Fruit fly (Drosophila melanogaster): ENCODE measurements around the gene CG14262.

CG14262 gene

DNA sequence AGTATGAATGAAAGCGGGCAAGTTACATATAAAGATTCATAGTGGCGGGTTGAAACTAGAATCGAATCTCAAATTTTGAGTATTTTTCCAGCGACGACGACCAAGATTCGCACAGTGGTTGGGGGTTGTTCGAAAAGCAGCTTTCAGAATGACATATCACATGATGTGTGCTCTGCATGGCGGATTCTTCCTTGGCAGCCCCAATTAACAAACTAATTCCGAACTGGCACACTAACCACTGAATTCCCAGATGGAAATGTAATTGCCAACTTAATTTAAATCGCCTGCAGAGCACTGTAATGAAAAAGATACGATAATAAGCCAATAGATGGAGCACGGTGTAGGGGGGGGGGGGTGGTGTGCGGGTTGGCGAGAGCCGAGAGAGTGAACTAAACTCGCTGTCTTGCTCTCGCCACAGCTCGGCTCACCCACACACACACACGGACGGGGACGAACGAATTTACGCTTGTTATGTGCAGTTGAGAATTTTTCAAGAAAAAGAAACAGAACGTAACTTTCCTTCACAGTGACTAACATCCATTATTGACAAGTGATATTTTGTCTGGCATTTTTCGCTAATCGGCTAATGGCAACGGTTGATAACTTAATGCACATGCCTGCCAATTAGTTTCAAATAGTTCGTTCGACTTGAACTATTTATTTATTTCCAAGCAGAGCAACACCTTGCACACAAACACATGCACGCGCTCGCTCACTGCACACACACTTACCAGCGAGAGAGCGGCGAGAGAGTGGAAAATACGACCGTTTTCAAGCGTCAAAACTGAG, 16.0 kb upstream of the CG14262 start (continued):
- TF ChIP-seq klu (GFP tag; IDR thresholded peaks at IDR 0.05) (peak; percentile 86), Lpt (GFP tag; optimal IDR thresholded peaks at IDR 0.05) (no peak), run (tag; optimal IDR thresholded peaks at IDR 0.05) (peak; percentile 89), mld (GFP tag; IDR thresholded peaks at IDR 0.05; ENCODE audit: partially characterized antibody) (no peak), stc (GFP tag; IDR thresholded peaks at IDR 0.05) (peak; percentile 97), CG10209 (GFP tag; optimal IDR thresholded peaks at IDR 0.05) (peak; percentile 96), z (GFP tag; IDR thresholded peaks at IDR 0.05) (peak; percentile 71; the same call in 2 of the 3 replicates), CG7963 (GFP tag; IDR thresholded peaks at IDR 0.05; ENCODE audit: partially characterized antibody) (peak; percentile 54; the same call in 1 of the 3 replicates), CG6791 (GFP tag; IDR thresholded peaks at IDR 0.05; ENCODE audit: partially characterized antibody) (peak; percentile 77; the same call in 2 of the 3 replicates), Nf-YA (GFP tag; IDR thresholded peaks at IDR 0.05) (peak; percentile 92), jigr1 (GFP tag; IDR thresholded peaks at IDR 0.05) (peak; percentile 94), CG9215 (GFP tag; IDR thresholded peaks at IDR 0.05) (peak; percentile 93), odd (GFP tag; optimal IDR thresholded peaks at IDR 0.05) (peak; percentile 93), Dll (GFP tag; IDR thresholded peaks at IDR 0.05; ENCODE audit: partially characterized antibody) (peak; percentile 29; the same call in 1 of the 4 replicates), CG6683 (GFP tag; optimal IDR thresholded peaks at IDR 0.05) (peak; percentile 91), hb (GFP tag; IDR thresholded peaks at IDR 0.05; ENCODE audit: partially characterized antibody) (0 out of 3 replicates have a peak, but pooled peaks have one; percentile 54), Bteb2 (GFP tag; optimal IDR thresholded peaks at IDR 0.05) (peak; percentile 91), CG13624 (GFP tag; optimal IDR thresholded peaks at IDR 0.05) (peak; percentile 95), CG34422 (GFP tag; IDR thresholded peaks at IDR 0.05) (peak; percentile 98), CG11560 (tag; IDR thresholded peaks at IDR 0.05) (peak; percentile 85), CG15514 (GFP tag; optimal IDR thresholded peaks at IDR 0.05) (peak; percentile 93), gfzf (GFP tag; optimal IDR thresholded peaks at IDR 0.05) (no peak), CG34376 (GFP tag; optimal IDR thresholded peaks at IDR 0.05) (peak; percentile 96), p53 (GFP tag; optimal IDR thresholded peaks at IDR 0.05) (peak; percentile 86), wek (GFP tag; optimal IDR thresholded peaks at IDR 0.05) (peak; percentile 86), gce (GFP tag; IDR thresholded peaks at IDR 0.05) (peak; percentile 96), gsb-n (tag; optimal IDR thresholded peaks at IDR 0.05) (peak; percentile 92), dan (GFP tag; IDR thresholded peaks at IDR 0.05) (no peak; the same call in 1 of the 2 replicates), CG3163 (GFP tag; optimal IDR thresholded peaks at IDR 0.05) (peak; percentile 83), CG11504 (tag; optimal IDR thresholded peaks at IDR 0.05) (peak; percentile 94), Tbp (GFP tag; optimal IDR thresholded peaks at IDR 0.05) (no peak), CG34224 (GFP tag; IDR thresholded peaks at IDR 0.05; ENCODE audit: partially characterized antibody) (no peak), tgo (GFP tag; IDR thresholded peaks at IDR 0.05) (peak; percentile 97), grau (tag; optimal IDR thresholded peaks at IDR 0.05) (peak; percentile 94), CG17328 (GFP tag; IDR thresholded peaks at IDR 0.05) (peak; percentile 97), CG13123 (GFP tag; optimal IDR thresholded peaks at IDR 0.05) (peak; percentile 88), slou (GFP tag; optimal IDR thresholded peaks at IDR 0.05) (peak; percentile 75), MESR4 (GFP tag; optimal IDR thresholded peaks at IDR 0.05) (peak; percentile 63), CG7271 (tag; optimal IDR thresholded peaks at IDR 0.05) (peak; percentile 27), Sox102F (GFP tag; optimal IDR thresholded peaks at IDR 0.05) (peak; percentile 97), Hr51 (GFP tag; optimal IDR thresholded peaks at IDR 0.05) (peak; percentile 92 to 95), Rx (GFP tag; IDR thresholded peaks at IDR 0.05) (peak; percentile 97), rib (GFP tag; IDR thresholded peaks at IDR 0.05) (peak; percentile 96), tll (GFP tag; optimal IDR thresholded peaks at IDR 0.05) (no peak), kni (GFP tag; optimal IDR thresholded peaks at IDR 0.05) (peak; percentile 92), CG3847 (GFP tag; IDR thresholded peaks at IDR 0.05) (peak; percentile 96), CG31441 (GFP tag; IDR thresholded peaks at IDR 0.05) (peak; percentile 82), crc (GFP tag; optimal IDR thresholded peaks at IDR 0.05) (peak; percentile 90)
